Fruit fly (Drosophila melanogaster) whole organism, embryonic: ENCODE results near the gene Ac13E.

Experiments
- CG11456 ChIP-seq: fragments of 200-800 bp; sonication (Bioruptor generic); IDR thresholded peaks from 3 replicates; pipeline ENCODE4 v1.3.6; 2022; ENCODE audit warnings: missing biosample characterization, missing genetic modification characterization
- CG11723 ChIP-seq: fragments of 200-800 bp; sonication (Bioruptor generic); optimal IDR thresholded peaks from 2 replicates; lab custom pipeline; 2017; ENCODE audit warnings: missing biosample characterization, mild to moderate bottlenecking, missing genetic modification characterization
- CG12769 ChIP-seq: fragments of 200-800 bp; sonication (Bioruptor generic); optimal IDR thresholded peaks from 2 replicates; lab custom pipeline; 2019; ENCODE audit warnings: missing biosample characterization, mild to moderate bottlenecking, missing genetic modification characterization, moderate library complexity
- CG13624 ChIP-seq: fragments of 200-800 bp; sonication (Bioruptor generic); optimal IDR thresholded peaks from 2 replicates; lab custom pipeline; 2016; ENCODE audit warnings: missing biosample characterization, missing genetic modification characterization
- CG15011 ChIP-seq: fragments of 200-800 bp; sonication (Bioruptor generic); optimal IDR thresholded peaks from 3 replicates; lab custom pipeline; 2018; ENCODE audit warnings: missing biosample characterization, mild to moderate bottlenecking, missing genetic modification characterization
- CG17359 ChIP-seq: fragments of 200-800 bp; sonication (Bioruptor generic); optimal IDR thresholded peaks from 3 replicates; lab custom pipeline; 2018; ENCODE audit warnings: missing biosample characterization, mild to moderate bottlenecking, missing genetic modification characterization, moderate library complexity
- CG17802 ChIP-seq: fragments of 200-800 bp; sonication (Bioruptor generic); optimal IDR thresholded peaks from 2 replicates; lab custom pipeline; 2018; ENCODE audit warnings: missing biosample characterization, mild to moderate bottlenecking, missing genetic modification characterization, moderate library complexity
- CG2875 ChIP-seq: fragments of 200-800 bp; sonication (Bioruptor generic); optimal IDR thresholded peaks from 2 replicates; lab custom pipeline; 2017; ENCODE audit warnings: missing biosample characterization, mild to moderate bottlenecking, missing genetic modification characterization, missing genetic modification reagents
- CG3281 ChIP-seq: fragments of 200-800 bp; sonication (Bioruptor generic); optimal IDR thresholded peaks from 3 replicates; lab custom pipeline; 2017; ENCODE audit warnings: missing biosample characterization, mild to moderate bottlenecking, missing genetic modification characterization
- CG43689 ChIP-seq: fragments of 200-800 bp; sonication (Bioruptor generic); IDR thresholded peaks from 2 replicates; pipeline ENCODE4 v1.3.6; 2022; ENCODE audit warnings: missing biosample characterization, missing genetic modification characterization
- CG4820 ChIP-seq: fragments of 200-800 bp; sonication (Bioruptor generic); optimal IDR thresholded peaks from 3 replicates; lab custom pipeline; 2016; ENCODE audit warnings: missing biosample characterization, missing genetic modification characterization
- CG4854 ChIP-seq: fragments of 200-800 bp; sonication (Bioruptor generic); optimal IDR thresholded peaks from 2 replicates; lab custom pipeline; 2016; ENCODE audit warnings: missing biosample characterization, missing genetic modification characterization, inconsistent platforms
- CG7556 ChIP-seq: fragments of 200-800 bp; sonication (Bioruptor generic); optimal IDR thresholded peaks from 2 replicates; lab custom pipeline; 2017; ENCODE audit warnings: missing biosample characterization, mild to moderate bottlenecking, missing genetic modification characterization
- CG7745 ChIP-seq: fragments of 200-800 bp; sonication (Bioruptor generic); optimal IDR thresholded peaks from 2 replicates; lab custom pipeline; 2018; ENCODE audit warnings: missing biosample characterization, mild to moderate bottlenecking, missing genetic modification characterization, moderate library complexity
- Camta ChIP-seq: fragments of 200-800 bp; sonication (Bioruptor generic); optimal IDR thresholded peaks from 2 replicates; lab custom pipeline; 2016; ENCODE audit warnings: missing biosample characterization, missing genetic modification characterization
- Dfd ChIP-seq, 2 experiments: fragments of >200 bp; optimal IDR thresholded peaks; 2 replicates each; lab custom pipeline; 2017; ENCODE audit warnings: missing biosample characterization in 2 of 2, missing genetic modification characterization in 2 of 2
- Drgx ChIP-seq: fragments of 200-800 bp; sonication (Bioruptor generic); IDR thresholded peaks from 2 replicates; pipeline ENCODE4 v1.3.6; 2022; ENCODE audit warnings: missing biosample characterization, missing genetic modification characterization
- HLHmδ ChIP-seq: fragments of 200-800 bp; sonication (Bioruptor generic); optimal IDR thresholded peaks from 2 replicates; lab custom pipeline; 2018; ENCODE audit warnings: missing biosample characterization, mild to moderate bottlenecking, missing genetic modification characterization, moderate library complexity
- MBD-R2 ChIP-seq: fragments of 200-800 bp; sonication (Bioruptor generic); IDR thresholded peaks from 2 replicates; pipeline ENCODE4 v1.3.6; 2022; ENCODE audit warnings: missing biosample characterization, missing genetic modification characterization
- Pdp1 ChIP-seq, 2 experiments: fragments of 200-800 bp; sonication (Bioruptor generic); optimal IDR thresholded peaks; 3 replicates each; lab custom pipeline; 2016; ENCODE audit warnings: missing biosample characterization in 2 of 2, missing genetic modification characterization in 2 of 2, mild to moderate bottlenecking in 1 of 2, moderate library complexity in 1 of 2
- Six4 ChIP-seq: fragments of 200-800 bp; sonication (Bioruptor generic); optimal IDR thresholded peaks from 2 replicates; lab custom pipeline; 2016; ENCODE audit warnings: missing biosample characterization, missing genetic modification characterization
- Spps ChIP-seq: fragments of 200-800 bp; sonication (Bioruptor generic); optimal IDR thresholded peaks from 2 replicates; lab custom pipeline; 2018; ENCODE audit warnings: missing biosample characterization, mild to moderate bottlenecking, missing genetic modification characterization
- Taf1 ChIP-seq: fragments of 200-800 bp; sonication (Bioruptor generic); IDR thresholded peaks from 2 replicates; pipeline ENCODE4 v1.3.6; 2022; ENCODE audit warnings: missing biosample characterization, missing genetic modification characterization
- cad ChIP-seq: fragments of >200 bp; optimal IDR thresholded peaks from 2 replicates; lab custom pipeline; 2017; ENCODE audit warnings: missing biosample characterization, missing genetic modification characterization
- disco-r ChIP-seq: fragments of 200-800 bp; sonication (Bioruptor generic); optimal IDR thresholded peaks from 2 replicates; lab custom pipeline; 2016; ENCODE audit warnings: missing biosample characterization, missing genetic modification characterization
- esg ChIP-seq: fragments of 200-800 bp; sonication (Bioruptor generic); conservative IDR thresholded peaks from 2 replicates; pipeline ENCODE4 v1.3.6; 2022; ENCODE audit warnings: missing biosample characterization, missing genetic modification characterization
- exex ChIP-seq: fragments of 200-800 bp; sonication (Bioruptor generic); optimal IDR thresholded peaks from 4 replicates; lab custom pipeline; 2018; ENCODE audit warnings: missing biosample characterization, mild to moderate bottlenecking, missing genetic modification characterization, moderate library complexity
- fru ChIP-seq: fragments of >200 bp; optimal IDR thresholded peaks from 2 replicates; lab custom pipeline; 2017
- gem ChIP-seq: fragments of 200-800 bp; sonication (Bioruptor generic); optimal IDR thresholded peaks from 2 replicates; lab custom pipeline; 2019; ENCODE audit warnings: missing biosample characterization, mild to moderate bottlenecking, missing genetic modification characterization, moderate library complexity
- hkb ChIP-seq, 2 experiments: fragments of 200-800 bp in 1 of 2; fragments of >200 bp in 1 of 2; sonication (Bioruptor generic) in 1 of 2; IDR thresholded peaks in 1 of 2; optimal IDR thresholded peaks in 1 of 2; 2 replicates each; pipeline versions ENCODE4 v1.3.6 to Lab custom; 2017 to 2022; ENCODE audit warnings: missing biosample characterization in 1 of 2, missing genetic modification characterization in 1 of 2
- klu ChIP-seq: fragments of 200-800 bp; sonication (Bioruptor generic); IDR thresholded peaks from 2 replicates; pipeline ENCODE4 v1.3.6; 2022; ENCODE audit warnings: missing biosample characterization, missing genetic modification characterization
- kni ChIP-seq: fragments of 200-800 bp; sonication (Bioruptor generic); optimal IDR thresholded peaks from 3 replicates; lab custom pipeline; 2017; ENCODE audit warnings: mild to moderate bottlenecking, missing biosample characterization, missing genetic modification reagents, missing genetic modification characterization
- lbe ChIP-seq: fragments of 200-800 bp; sonication (Bioruptor generic); optimal IDR thresholded peaks from 2 replicates; lab custom pipeline; 2016; ENCODE audit warnings: missing biosample characterization, mild to moderate bottlenecking, missing genetic modification characterization
- pan ChIP-seq, 4 experiments: fragments of >200 bp in 3 of 4; fragments of 200-800 bp in 1 of 4; sonication (Bioruptor generic) in 1 of 4; optimal IDR thresholded peaks in 3 of 4; IDR thresholded peaks in 1 of 4; 2 replicates each; pipeline versions ENCODE4 v1.3.6 to Lab custom; 2017 to 2022; ENCODE audit warnings: missing biosample characterization in 2 of 4, missing genetic modification characterization in 2 of 4, mixed read lengths in 1 of 4
- pum ChIP-seq: fragments of 200-800 bp; sonication (Bioruptor generic); optimal IDR thresholded peaks from 2 replicates; lab custom pipeline; 2016; ENCODE audit warnings: missing biosample characterization, missing genetic modification characterization
- run ChIP-seq: fragments of 200-800 bp; sonication (Bioruptor generic); optimal IDR thresholded peaks from 3 replicates; lab custom pipeline; 2018; ENCODE audit warnings: missing biosample characterization, mild to moderate bottlenecking, missing genetic modification characterization
- tio ChIP-seq: fragments of 200-800 bp; sonication (Bioruptor generic); optimal IDR thresholded peaks from 2 replicates; lab custom pipeline; 2017; ENCODE audit warnings: missing biosample characterization, missing genetic modification characterization, inconsistent platforms
- tup ChIP-seq: fragments of 200-800 bp; sonication (Bioruptor generic); optimal IDR thresholded peaks from 2 replicates; lab custom pipeline; 2016; ENCODE audit warnings: missing biosample characterization, mild to moderate bottlenecking, missing genetic modification characterization, moderate library complexity
- unpg ChIP-seq: fragments of 200-800 bp; sonication (Bioruptor generic); optimal IDR thresholded peaks from 3 replicates; lab custom pipeline; 2018; ENCODE audit warnings: missing biosample characterization, mild to moderate bottlenecking, missing genetic modification characterization, moderate library complexity
- zen ChIP-seq: fragments of 200-800 bp; sonication (Bioruptor generic); optimal IDR thresholded peaks from 3 replicates; lab custom pipeline; 2018; ENCODE audit warnings: missing biosample characterization, mild to moderate bottlenecking, missing genetic modification characterization, moderate library complexity

Gene Ac13E

DNA sequence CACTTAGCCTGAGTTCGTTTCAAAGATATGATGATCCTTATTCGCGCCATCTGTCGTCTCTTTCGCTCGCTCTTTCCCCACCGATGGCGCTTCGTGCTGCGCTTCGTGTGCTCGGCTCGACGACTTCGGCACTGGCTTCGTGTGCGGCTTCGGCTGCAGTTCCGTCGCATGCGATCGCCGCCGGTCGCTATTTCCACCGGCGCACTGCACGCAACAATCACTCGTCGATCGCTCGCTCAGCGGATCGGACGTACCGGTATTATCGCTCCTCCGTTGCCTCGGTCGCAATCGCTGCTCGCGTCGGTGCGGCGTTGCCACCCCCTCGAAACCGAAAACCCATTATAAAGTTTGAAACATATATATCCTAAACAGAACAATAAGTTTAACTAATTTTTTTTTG lies 55.3 kb downstream of the Ac13E start (continued):
- TF ChIP-seq CG43689 (no peak), run (tag; lab: Kevin White, UChicago) (no peak), cad (GFP tag; lab: Kevin White, UChicago) (no peak), MBD-R2 (GFP tag; lab: Robert Waterston, UW) (0 out of 2 replicates have a peak, but pooled peaks have one; percentile 12), Six4 (GFP tag; lab: Kevin White, UChicago) (no peak), CG11723 (GFP tag; lab: Kevin White, UChicago) (peak; percentile 18), Taf1 (GFP tag; lab: Robert Waterston, UW) (no peak), Camta (GFP tag; lab: Kevin White, UChicago) (peak; percentile 7), CG13624 (GFP tag; lab: Kevin White, UChicago) (no peak), CG7556 (GFP tag; lab: Kevin White, UChicago) (no peak), exex (tag; lab: Kevin White, UChicago) (no peak), HLHmδ (peak; percentile 75), esg (no peak), CG4854 (GFP tag; lab: Kevin White, UChicago) (no peak), gem (tag; lab: Kevin White, UChicago) (peak; percentile 4), Drgx (GFP tag; lab: Robert Waterston, UW) (no peak), unpg (GFP tag; lab: Kevin White, UChicago) (peak; percentile 17), CG2875 (GFP tag; lab: Kevin White, UChicago) (no peak), zen (tag; lab: Kevin White, UChicago) (peak; percentile 3), CG7745 (tag; lab: Kevin White, UChicago) (no peak), CG17359 (tag; lab: Kevin White, UChicago) (no peak), CG15011 (no peak), CG12769 (tag; lab: Kevin White, UChicago) (no peak), tup (GFP tag; lab: Kevin White, UChicago) (no peak), kni (GFP tag; lab: Kevin White, UChicago) (peak; percentile 5), Pdp1 (GFP tag; optimal IDR thresholded peaks at IDR 0.05; lab: Kevin White, UChicago) (peak in 1 of 2 experiments; percentile 15), disco-r (GFP tag; lab: Kevin White, UChicago) (no peak), hkb (optimal IDR thresholded peaks at IDR 0.05; lab: Kevin White, UChicago) (no peak), hkb (GFP tag; IDR thresholded peaks at IDR 0.05; lab: Robert Waterston, UW) (peak; percentile 27; the same call in 1 of the 2 replicates), Spps (no peak), CG4820 (GFP tag; lab: Kevin White, UChicago) (no peak), tio (GFP tag; lab: Kevin White, UChicago) (no peak), CG17802 (no peak), lbe (GFP tag; lab: Kevin White, UChicago) (no peak), pum (GFP tag; lab: Kevin White, UChicago) (no peak), klu (GFP tag; lab: Robert Waterston, UW) (no peak), fru (lab: Kevin White, UChicago) (no peak), pan (optimal IDR thresholded peaks at IDR 0.05; lab: Kevin White, UChicago) (no peak), pan (GFP tag; optimal IDR thresholded peaks at IDR 0.05 in 1 of 2, IDR thresholded peaks at IDR 0.05 in 1 of 2) (peak in 1 of 2 experiments; percentile 12), Dfd (GFP tag; optimal IDR thresholded peaks at IDR 0.05; lab: Kevin White, UChicago) (no peak), CG11456 (peak; percentile 73; the same call in 1 of the 3 replicates), CG3281 (GFP tag; lab: Kevin White, UChicago) (no peak)
- TF ChIP-seq, all 482 proteins: peak for 141
